Fruit fly (Drosophila melanogaster) whole organism, prepupa: Measurements from ENCODE around the gene CG31643.

Experiments used
- Blimp-1 ChIP-seq: fragments of 200-800 bp; sonication (Bioruptor generic); optimal IDR thresholded peaks from 3 replicates; lab custom pipeline; 2017; ENCODE audit warnings: missing biosample characterization, missing genetic modification characterization, mild to moderate bottlenecking, moderate library complexity, missing genetic modification reagents
- CG10669 ChIP-seq: fragments of 200-800 bp; sonication (Bioruptor generic); optimal IDR thresholded peaks from 3 replicates; lab custom pipeline; 2018; ENCODE audit warnings: missing biosample characterization, mild to moderate bottlenecking, missing genetic modification characterization, moderate library complexity
- CG1621 ChIP-seq: fragments of 200-800 bp; sonication (Bioruptor generic); optimal IDR thresholded peaks from 3 replicates; lab custom pipeline; 2018; ENCODE audit warnings: missing biosample characterization, mild to moderate bottlenecking, missing genetic modification characterization
- CG16779 ChIP-seq: fragments of 200-800 bp; sonication (Bioruptor generic); optimal IDR thresholded peaks from 3 replicates; lab custom pipeline; 2017; ENCODE audit warnings: missing biosample characterization, mild to moderate bottlenecking, missing genetic modification characterization
- CG3032 ChIP-seq: fragments of 200-800 bp; optimal IDR thresholded peaks from 2 replicates; lab custom pipeline; 2019; ENCODE audit warnings: missing biosample characterization, mild to moderate bottlenecking, missing genetic modification characterization, moderate library complexity
- CG31627 ChIP-seq: fragments of 200-800 bp; sonication (Bioruptor generic); optimal IDR thresholded peaks from 3 replicates; lab custom pipeline; 2016; ENCODE audit warnings: missing biosample characterization, missing genetic modification characterization
- CG32006 ChIP-seq: fragments of 200-800 bp; sonication (Bioruptor generic); optimal IDR thresholded peaks from 3 replicates; lab custom pipeline; 2017; ENCODE audit warnings: missing biosample characterization, mild to moderate bottlenecking, missing genetic modification characterization
- CG3919 ChIP-seq: fragments of 200-800 bp; sonication (Bioruptor generic); optimal IDR thresholded peaks from 3 replicates; lab custom pipeline; 2016; ENCODE audit warnings: missing biosample characterization, missing genetic modification characterization
- CG4318 ChIP-seq: fragments of 200-800 bp; sonication (Bioruptor generic); optimal IDR thresholded peaks from 3 replicates; lab custom pipeline; 2017; ENCODE audit warnings: missing biosample characterization, mild to moderate bottlenecking, missing genetic modification characterization
- CG6276 ChIP-seq: fragments of 200-800 bp; sonication (Bioruptor generic); optimal IDR thresholded peaks from 2 replicates; lab custom pipeline; 2017; ENCODE audit warnings: missing biosample characterization, mild to moderate bottlenecking, missing genetic modification characterization
- CG7368 ChIP-seq: fragments of 200-800 bp; sonication (Bioruptor generic); optimal IDR thresholded peaks from 3 replicates; lab custom pipeline; 2016; ENCODE audit warnings: missing biosample characterization, missing genetic modification characterization
- CG8119 ChIP-seq: fragments of 200-800 bp; sonication (Bioruptor generic); IDR thresholded peaks from 3 replicates; pipeline ENCODE4 v1.3.6; 2022; ENCODE audit warnings: missing biosample characterization, missing genetic modification characterization
- Eip75B ChIP-seq: fragments of 200-800 bp; sonication (Bioruptor generic); optimal IDR thresholded peaks from 3 replicates; lab custom pipeline; 2016; ENCODE audit warnings: missing biosample characterization, missing genetic modification characterization
- Eip78C ChIP-seq: fragments of 200-800 bp; sonication (Bioruptor generic); peaks from one replicate; lab custom pipeline; 2016; ENCODE audit warnings: missing biosample characterization, missing genetic modification characterization
- Eip93F ChIP-seq: fragments of 200-800 bp; sonication (Bioruptor generic); optimal IDR thresholded peaks from 2 replicates; lab custom pipeline; 2016; ENCODE audit warnings: missing biosample characterization, mild to moderate bottlenecking, missing genetic modification characterization
- Ets96B ChIP-seq: fragments of 200-800 bp; optimal IDR thresholded peaks from 2 replicates; lab custom pipeline; 2019; ENCODE audit warnings: missing biosample characterization, mild to moderate bottlenecking, missing genetic modification characterization, moderate library complexity
- Gug ChIP-seq: fragments of 200-800 bp; sonication (Bioruptor generic); IDR thresholded peaks from 2 replicates; pipeline ENCODE4 v1.3.6; 2022; ENCODE audit warnings: missing biosample characterization, missing genetic modification characterization
- Hr38 ChIP-seq: sonication (Bioruptor generic); optimal IDR thresholded peaks from 2 replicates; lab custom pipeline; 2016; ENCODE audit warnings: missing biosample characterization, missing genetic modification characterization
- Hr39 ChIP-seq: fragments of 200-800 bp; sonication (Bioruptor generic); optimal IDR thresholded peaks from 2 replicates; lab custom pipeline; 2016; ENCODE audit warnings: missing biosample characterization, missing genetic modification characterization
- Hr4 ChIP-seq: fragments of 200-800 bp; sonication (Bioruptor generic); optimal IDR thresholded peaks from 3 replicates; lab custom pipeline; 2016; ENCODE audit warnings: missing biosample characterization, missing genetic modification characterization
- Lpt ChIP-seq: fragments of 200-800 bp; sonication (Bioruptor generic); optimal IDR thresholded peaks from 3 replicates; lab custom pipeline; 2016; ENCODE audit warnings: missing biosample characterization, missing genetic modification characterization
- Met ChIP-seq: fragments of 200-800 bp; sonication (Bioruptor generic); optimal IDR thresholded peaks from 3 replicates; lab custom pipeline; 2016; ENCODE audit warnings: missing biosample characterization, missing genetic modification characterization
- OdsH ChIP-seq: fragments of 200-800 bp; sonication (Bioruptor generic); optimal IDR thresholded peaks from 3 replicates; lab custom pipeline; 2016; ENCODE audit warnings: missing biosample characterization, missing genetic modification characterization
- Sox14 ChIP-seq: fragments of 200-800 bp; sonication (Bioruptor generic); optimal IDR thresholded peaks from 3 replicates; lab custom pipeline; 2016; ENCODE audit warnings: missing biosample characterization, missing genetic modification characterization
- cyc ChIP-seq: fragments of 200-800 bp; sonication (Bioruptor generic); optimal IDR thresholded peaks from 3 replicates; lab custom pipeline; 2016; ENCODE audit warnings: missing biosample characterization, missing genetic modification characterization
- dac ChIP-seq: fragments of 200-800 bp; sonication (Bioruptor generic); optimal IDR thresholded peaks from 2 replicates; lab custom pipeline; 2017; ENCODE audit warnings: missing biosample characterization, mild to moderate bottlenecking, missing genetic modification characterization
- dsx ChIP-seq: fragments of 200-800 bp; optimal IDR thresholded peaks from 3 replicates; lab custom pipeline; 2019; ENCODE audit warnings: missing biosample characterization, mild to moderate bottlenecking, missing genetic modification characterization, moderate library complexity; ENCODE audit not compliant: poor library complexity, severe bottlenecking
- eg ChIP-seq: fragments of 200-800 bp; sonication (Bioruptor generic); IDR thresholded peaks from 3 replicates; pipeline ENCODE4 v1.3.6; 2022; ENCODE audit warnings: missing biosample characterization, missing genetic modification characterization
- fd59A ChIP-seq: fragments of 200-800 bp; sonication (Bioruptor generic); optimal IDR thresholded peaks from 2 replicates; lab custom pipeline; 2017; ENCODE audit warnings: missing biosample characterization, mild to moderate bottlenecking, missing genetic modification characterization, missing genetic modification reagents
- fkh ChIP-seq: fragments of 200-800 bp; sonication (Bioruptor generic); optimal IDR thresholded peaks from 3 replicates; lab custom pipeline; 2017; ENCODE audit warnings: missing biosample characterization, mild to moderate bottlenecking, missing genetic modification characterization, moderate library complexity
- lz ChIP-seq: fragments of 200-800 bp; sonication (Bioruptor generic); optimal IDR thresholded peaks from 3 replicates; lab custom pipeline; 2016; ENCODE audit warnings: missing biosample characterization, missing genetic modification characterization
- net ChIP-seq: fragments of 200-800 bp; sonication (Bioruptor generic); optimal IDR thresholded peaks from 3 replicates; lab custom pipeline; 2016; ENCODE audit warnings: missing biosample characterization, missing genetic modification characterization
- salr ChIP-seq, 2 experiments: fragments of 200-800 bp; sonication (Bioruptor generic); optimal IDR thresholded peaks; 3 replicates each; lab custom pipeline; 2016 to 2018; ENCODE audit warnings: missing biosample characterization in 2 of 2, missing genetic modification characterization in 2 of 2, mild to moderate bottlenecking in 1 of 2
- ss ChIP-seq, 2 experiments: fragments of 200-800 bp; sonication (Bioruptor generic); optimal IDR thresholded peaks; 2 replicates in 1 of 2; 3 replicates in 1 of 2; lab custom pipeline; 2017 to 2018; ENCODE audit warnings: mild to moderate bottlenecking in 2 of 2, missing biosample characterization in 2 of 2, missing genetic modification characterization in 2 of 2, moderate library complexity in 1 of 2
- svp ChIP-seq: fragments of 200-800 bp; sonication (Bioruptor generic); peaks from one replicate; lab custom pipeline; 2016; ENCODE audit warnings: missing biosample characterization, missing genetic modification characterization
- vri ChIP-seq: fragments of 200-800 bp; sonication (Bioruptor generic); optimal IDR thresholded peaks from 3 replicates; lab custom pipeline; 2016; ENCODE audit warnings: missing biosample characterization, mild to moderate bottlenecking, missing genetic modification characterization

Gene CG31643

DNA sequence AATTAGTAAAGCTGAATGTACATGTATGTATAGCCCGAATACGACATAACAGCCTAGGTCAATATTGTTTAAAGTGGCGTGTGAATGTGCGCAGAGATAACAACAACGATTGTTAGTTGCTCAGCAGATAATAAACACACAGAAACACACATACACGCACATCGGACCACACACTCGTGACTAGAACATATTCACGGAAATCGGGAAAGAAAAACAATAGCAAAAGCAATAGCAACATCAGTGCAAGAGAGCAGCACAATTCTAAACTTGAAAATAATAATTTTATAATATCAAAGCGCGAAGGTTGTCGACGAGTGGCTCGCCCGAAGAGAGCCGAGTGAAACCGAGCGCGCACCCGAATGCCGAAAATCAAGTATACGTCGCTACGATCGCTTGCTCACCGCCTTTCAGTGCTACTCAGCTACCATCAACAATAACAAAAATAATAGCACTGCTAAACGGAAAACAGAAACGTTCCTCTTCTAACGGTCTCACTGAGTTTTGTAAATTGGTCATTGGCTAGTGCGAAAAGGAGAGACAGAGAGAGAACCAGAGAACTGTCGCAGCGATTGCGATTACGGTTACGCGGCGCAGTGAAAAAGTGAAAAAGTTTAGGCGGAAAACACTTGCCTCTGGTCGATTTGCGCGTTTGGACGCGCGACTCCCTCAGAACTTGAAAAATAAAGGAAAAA, 45.2 kb downstream of the CG31643 start:
- TF ChIP-seq CG16779 (peak; percentile 39), svp (GFP tag; lab: Kevin White, UChicago) (peak; percentile 35), Hr38 (GFP tag; lab: Kevin White, UChicago) (no peak), Sox14 (GFP tag; lab: Kevin White, UChicago) (no peak), Eip78C (peak; percentile 59), Ets96B (no peak), vri (GFP tag; lab: Kevin White, UChicago) (peak; percentile 82), CG4318 (GFP tag; lab: Kevin White, UChicago) (no peak), fkh (GFP tag; lab: Kevin White, UChicago) (peak; percentile 94)
- TF ChIP-seq, all 60 proteins: peak for 5

DNA sequence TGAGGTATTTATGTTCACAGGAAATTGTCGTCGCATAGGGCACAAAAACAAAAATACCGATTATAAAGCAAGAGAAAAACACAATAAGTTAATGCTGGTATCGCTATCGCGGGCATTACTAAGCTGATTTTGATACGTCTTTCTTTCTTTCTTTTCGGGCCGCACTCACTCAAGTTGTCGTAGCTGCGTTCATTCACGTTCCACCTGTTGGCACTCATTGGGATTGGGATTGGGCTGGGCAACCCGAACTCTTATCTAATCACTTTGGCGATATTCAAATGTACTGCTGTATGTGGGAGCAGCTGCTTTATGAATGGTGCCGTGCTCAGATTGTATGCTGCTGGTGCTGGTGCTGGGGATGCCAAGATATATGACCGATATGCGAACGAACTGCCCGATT, 46.8 kb downstream of the CG31643 start:
- peak; percentile 68 for TF ChIP-seq svp (GFP tag; lab: Kevin White, UChicago)
- peak; percentile 6 for TF ChIP-seq vri (GFP tag; lab: Kevin White, UChicago)
- TF ChIP-seq ss (GFP tag; optimal IDR thresholded peaks at IDR 0.05; lab: Kevin White, UChicago), result no peak
- TF ChIP-seq dsx (GFP tag; lab: Kevin White, UChicago), result no peak

- TF ChIP-seq CG1621 (tag; lab: Kevin White, UChicago) (no peak), svp (GFP tag; lab: Kevin White, UChicago) (peak; percentile 69), fkh (GFP tag; lab: Kevin White, UChicago) (peak; percentile 50), Eip93F (GFP tag; lab: Kevin White, UChicago) (no peak), vri (GFP tag; lab: Kevin White, UChicago) (peak; percentile 68), Gug (GFP tag; lab: Robert Waterston, UW) (no peak), CG3032 (no peak)
These were observed 47.9 kb downstream of the CG31643 start for dm6 chr2L:6085733-6086317.

DNA sequence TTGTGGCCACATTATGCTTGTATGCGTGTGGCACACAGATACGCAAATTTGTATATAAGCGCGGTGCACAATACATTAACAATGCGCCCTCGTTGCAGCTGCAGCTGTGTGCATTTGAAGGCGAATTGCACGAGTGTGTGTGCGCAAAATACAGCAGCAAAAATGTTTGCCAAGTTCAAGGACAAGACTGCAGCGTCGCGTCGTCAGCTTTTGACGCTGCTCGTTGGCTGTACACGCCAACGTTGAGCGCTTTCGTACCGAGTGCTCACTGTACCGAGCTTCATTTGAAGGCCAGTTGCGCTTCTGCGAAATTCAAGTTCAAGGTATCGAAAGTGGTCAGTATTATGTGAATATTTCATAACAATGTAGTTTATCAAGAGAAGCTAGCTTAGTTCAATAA, 48.9 kb downstream of the CG31643 start:
- no peak for TF ChIP-seq eg (GFP tag; lab: Robert Waterston, UW)
- peak; percentile 48 for TF ChIP-seq Hr39
- TF ChIP-seq Blimp-1, result peak; percentile 65
- TF ChIP-seq Ets96B, result no peak
- TF ChIP-seq CG31627, result peak; percentile 26
- peak; percentile 35 for TF ChIP-seq Eip78C
- no peak for TF ChIP-seq Eip75B
- TF ChIP-seq cyc (GFP tag; lab: Kevin White, UChicago), result no peak
- peak; percentile 66 for TF ChIP-seq Met (GFP tag; lab: Kevin White, UChicago)
- TF ChIP-seq fd59A, result no peak
- peak; percentile 42 for TF ChIP-seq vri (GFP tag; lab: Kevin White, UChicago)

dm6 chr2L:6087685-6088084, 49.8 kb downstream of the CG31643 start:
- TF ChIP-seq fkh (GFP tag; lab: Kevin White, UChicago), result no peak
- no peak for TF ChIP-seq CG3919 (GFP tag; lab: Kevin White, UChicago)
- TF ChIP-seq CG7368, result no peak
- TF ChIP-seq Eip78C, result no peak
- TF ChIP-seq dac (GFP tag; lab: Kevin White, UChicago), result no peak

DNA sequence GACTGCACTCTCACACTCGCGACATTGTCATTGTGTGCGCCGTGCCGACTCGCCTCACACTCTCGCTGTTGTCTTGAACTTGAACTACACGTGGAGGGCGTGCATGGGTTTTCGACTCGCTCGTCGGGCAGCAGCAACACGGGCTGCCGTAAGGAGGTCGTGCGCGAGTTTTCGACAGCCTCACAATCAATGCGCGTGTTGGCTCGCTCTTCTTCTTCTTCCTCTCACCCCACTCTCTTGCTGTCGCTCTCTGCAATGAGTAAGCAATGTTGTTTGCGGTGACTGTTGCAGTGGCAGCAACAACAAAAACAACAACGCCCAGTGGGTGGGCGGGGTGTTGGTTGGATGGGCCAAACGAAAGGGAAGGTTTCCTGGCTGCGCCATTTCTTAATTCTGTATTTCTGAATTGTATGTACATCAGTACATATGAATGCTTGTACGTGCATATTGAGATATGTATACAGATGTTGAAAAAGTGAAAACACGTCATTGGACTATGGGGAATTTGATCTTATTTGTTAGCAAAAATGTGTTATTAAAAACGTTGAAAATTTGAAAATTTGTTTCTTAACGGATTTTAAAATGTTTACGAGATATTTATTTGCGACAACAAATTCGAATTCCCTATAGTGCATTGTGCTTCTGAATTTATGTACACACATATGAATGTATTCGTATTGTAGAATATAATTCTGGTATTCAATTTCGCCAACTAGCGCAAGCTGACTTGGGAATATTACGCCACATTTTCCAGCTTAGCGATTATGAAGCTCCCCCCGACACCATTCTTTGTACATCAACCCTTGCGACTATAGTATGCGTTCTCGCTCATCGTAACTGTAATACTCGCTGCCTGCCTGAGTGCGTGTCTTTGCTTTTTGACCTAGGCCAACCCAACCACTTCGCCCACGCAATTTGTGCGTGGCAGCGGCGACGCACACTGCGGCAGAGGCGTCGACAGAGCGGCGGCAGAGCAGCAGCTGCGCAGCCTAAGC, 50.8 kb downstream of the CG31643 start:
- TF ChIP-seq Sox14 (GFP tag; lab: Kevin White, UChicago) (peak; percentile 77), Eip75B (peak; percentile 93), salr (GFP tag; optimal IDR thresholded peaks at IDR 0.05; lab: Kevin White, UChicago) (peak in 1 of 2 experiments; percentile 35), lz (no peak), net (GFP tag; lab: Kevin White, UChicago) (peak; percentile 14), CG10669 (no peak), Met (GFP tag; lab: Kevin White, UChicago) (peak; percentile 100), OdsH (no peak), Lpt (GFP tag; lab: Kevin White, UChicago) (peak; percentile 21), CG1621 (tag; lab: Kevin White, UChicago) (peak; percentile 53), CG6276 (GFP tag; lab: Kevin White, UChicago) (no peak), Eip93F (GFP tag; lab: Kevin White, UChicago) (no peak), svp (GFP tag; lab: Kevin White, UChicago) (peak; percentile 97), CG32006 (no peak), Hr4 (no peak), vri (GFP tag; lab: Kevin White, UChicago) (peak; percentile 72), CG8119 (GFP tag; lab: Robert Waterston, UW) (0 out of 3 replicates have a peak, but pooled peaks have one; percentile 15)
